Worm (Caenorhabditis elegans): ENCODE data around the gene skr-10.

DNA sequence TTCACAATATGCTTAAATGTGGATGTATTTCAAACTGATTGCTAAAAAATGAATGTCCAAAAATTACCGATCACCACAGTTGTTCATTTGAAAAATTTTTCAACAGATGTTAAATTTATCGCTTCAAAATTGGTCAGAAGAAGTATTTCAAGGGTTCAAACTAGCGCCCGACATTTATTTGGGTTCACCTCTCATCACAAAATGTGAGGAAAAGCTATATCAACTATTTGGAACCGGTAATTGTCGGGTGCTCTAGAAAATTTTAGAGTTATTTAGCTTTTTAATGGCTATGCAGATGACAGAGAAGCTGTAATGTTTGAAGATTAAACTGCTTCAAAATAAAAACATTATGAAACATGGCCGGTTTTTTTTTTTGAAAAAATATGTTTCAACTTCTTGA lies 14.5 kb downstream of the skr-10 start:
- TF ChIP-seq ZK185.1 (tag; optimal IDR thresholded peaks at IDR 0.05; ENCODE audit: poor library complexity, severe bottlenecking): no peak
- TF ChIP-seq F37B4.10 (GFP tag; IDR thresholded peaks at IDR 0.05): no peak
- TF ChIP-seq ceh-27 (GFP tag; optimal IDR thresholded peaks at IDR 0.05): no peak
- no peak for TF ChIP-seq unc-62 (GFP tag; optimal IDR thresholded peaks at IDR 0.05)
- TF ChIP-seq nhr-90 (tag; optimal IDR thresholded peaks at IDR 0.05): no peak
- TF ChIP-seq nfya-1 (tag; optimal IDR thresholded peaks at IDR 0.05; ENCODE audit: borderline replicate concordance, insufficient read depth): no peak
- TF ChIP-seq nfyb-1 (GFP tag; IDR thresholded peaks at IDR 0.05): no peak
- no peak for TF ChIP-seq madf-6 (GFP tag; IDR thresholded peaks at IDR 0.05)
- TF ChIP-seq F57C9.4 (tag; optimal IDR thresholded peaks at IDR 0.05): no peak
- no peak for TF ChIP-seq madf-8 (GFP tag; conservative IDR thresholded peaks at IDR 0.05)
- no peak for TF ChIP-seq mcd-1 (GFP tag; IDR thresholded peaks at IDR 0.05)
- TF ChIP-seq unc-130 (GFP tag; optimal IDR thresholded peaks at IDR 0.05): no peak
- no peak for TF ChIP-seq sdz-38 (tag; optimal IDR thresholded peaks at IDR 0.05)
- no peak for TF ChIP-seq pha-4 (tag; optimal IDR thresholded peaks at IDR 0.05)
